Fruit fly (Drosophila melanogaster): Measurements from ENCODE around the gene CG6462.

The CG6462 gene

DNA sequence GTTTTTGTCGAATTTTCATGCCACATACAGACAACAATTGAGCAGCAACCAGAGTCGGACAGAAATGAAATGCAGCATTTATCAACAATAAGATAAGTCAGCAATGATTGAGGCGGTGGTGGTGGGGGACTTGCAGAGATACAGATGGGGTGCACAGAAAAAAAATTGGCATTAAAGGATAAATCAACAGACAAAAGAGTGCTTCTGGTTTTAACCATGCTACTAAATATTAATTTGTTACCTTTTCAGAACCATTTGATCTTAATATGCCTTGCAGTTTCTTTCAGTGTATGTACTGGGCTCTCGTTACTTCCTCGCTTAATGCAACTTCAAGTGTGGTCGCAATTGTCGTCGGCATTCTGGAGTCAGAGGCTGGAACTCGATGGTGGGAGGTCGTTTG is 48.2 kb upstream of the CG6462 start (continued):
- TF ChIP-seq dati (GFP tag; IDR thresholded peaks at IDR 0.05) (peak; percentile 53; the same call in 1 of the 2 replicates), vnd (GFP tag; IDR thresholded peaks at IDR 0.05; ENCODE audit: partially characterized antibody) (no peak), CG6254 (GFP tag; optimal IDR thresholded peaks at IDR 0.05) (peak; percentile 70), CG18599 (GFP tag; optimal IDR thresholded peaks at IDR 0.05) (no peak), Meics (GFP tag; optimal IDR thresholded peaks at IDR 0.05) (no peak), Adf1 (GFP tag; IDR thresholded peaks at IDR 0.05) (no peak), tin (GFP tag; optimal IDR thresholded peaks at IDR 0.05) (peak; percentile 66), Hsf (GFP tag; optimal IDR thresholded peaks at IDR 0.05) (peak; percentile 38), exex (tag; optimal IDR thresholded peaks at IDR 0.05) (no peak), psq (GFP tag; optimal IDR thresholded peaks at IDR 0.05) (no peak), CG14441 (GFP tag; IDR thresholded peaks at IDR 0.05) (0 out of 2 replicates have a peak, but pooled peaks have one; percentile 16), YL-1 (GFP tag; optimal IDR thresholded peaks at IDR 0.05) (no peak), Spps (tag; optimal IDR thresholded peaks at IDR 0.05) (peak; percentile 68), CG1792 (GFP tag; optimal IDR thresholded peaks at IDR 0.05) (peak; percentile 48), zen (tag; optimal IDR thresholded peaks at IDR 0.05) (peak; percentile 72), dmrt99B (tag; optimal IDR thresholded peaks at IDR 0.05) (peak; percentile 69), CG13123 (GFP tag; optimal IDR thresholded peaks at IDR 0.05) (no peak), twi (tag; optimal IDR thresholded peaks at IDR 0.05) (no peak), Ets97D (GFP tag; optimal IDR thresholded peaks at IDR 0.05) (no peak), repo (GFP tag; optimal IDR thresholded peaks at IDR 0.05) (peak; percentile 39), CG14710 (tag; optimal IDR thresholded peaks at IDR 0.05) (peak; percentile 74), Sox100B (GFP tag; optimal IDR thresholded peaks at IDR 0.05) (peak; percentile 46), dmrt11E (tag; optimal IDR thresholded peaks at IDR 0.05) (peak; percentile 70), mld (GFP tag; IDR thresholded peaks at IDR 0.05; ENCODE audit: partially characterized antibody) (no peak), CG30403 (GFP tag; optimal IDR thresholded peaks at IDR 0.05) (peak; percentile 11), CG5953 (GFP tag; IDR thresholded peaks at IDR 0.05) (no peak; the same call in 1 of the 2 replicates), Doc2 (GFP tag; IDR thresholded peaks at IDR 0.05) (no peak), rib (GFP tag; IDR thresholded peaks at IDR 0.05) (no peak), Gsc (GFP tag; IDR thresholded peaks at IDR 0.05) (peak; percentile 44; the same call in 1 of the 2 replicates), CG31224 (GFP tag; IDR thresholded peaks at IDR 0.05) (no peak), ttk (GFP tag; IDR thresholded peaks at IDR 0.05) (peak; percentile 37; the same call in 1 of the 2 replicates), vfl (GFP tag; optimal IDR thresholded peaks at IDR 0.05) (no peak), ind (GFP tag; optimal IDR thresholded peaks at IDR 0.05) (peak; percentile 2), CG10543 (GFP tag; optimal IDR thresholded peaks at IDR 0.05) (no peak), CG12071 (GFP tag; optimal IDR thresholded peaks at IDR 0.05) (no peak), Xrp1 (GFP tag; IDR thresholded peaks at IDR 0.05) (peak; percentile 88), Stat92E (GFP tag; optimal IDR thresholded peaks at IDR 0.05) (peak in 1 of 3 experiments; percentile 35), ranshi (GFP tag; IDR thresholded peaks at IDR 0.05) (peak; percentile 75; the same call in 1 of the 2 replicates), CG14014 (GFP tag; IDR thresholded peaks at IDR 0.05) (no peak), CG8924 (tag; optimal IDR thresholded peaks at IDR 0.05) (peak; percentile 16), scrt (GFP tag; optimal IDR thresholded peaks at IDR 0.05) (no peak), CG14965 (GFP tag; optimal IDR thresholded peaks at IDR 0.05; ENCODE audit: borderline replicate concordance) (peak; percentile 59), wek (GFP tag; optimal IDR thresholded peaks at IDR 0.05) (no peak), sqz (GFP tag; optimal IDR thresholded peaks at IDR 0.05) (no peak), gsb-n (tag; optimal IDR thresholded peaks at IDR 0.05) (peak; percentile 13), bbx (GFP tag; IDR thresholded peaks at IDR 0.05; ENCODE audit: partially characterized antibody) (no peak), ken (GFP tag; IDR thresholded peaks at IDR 0.05) (0 out of 3 replicates have a peak, but pooled peaks have one; percentile 23), CG15011 (GFP tag; optimal IDR thresholded peaks at IDR 0.05) (peak; percentile 13), Ptx1 (GFP tag; IDR thresholded peaks at IDR 0.05) (peak; percentile 67), btn (GFP tag; optimal IDR thresholded peaks at IDR 0.05) (no peak), Atf-2 (GFP tag; optimal IDR thresholded peaks at IDR 0.05) (peak; percentile 0)
